Fruit fly (Drosophila melanogaster) whole organism, embryonic: ENCODE results near the gene CG4497.

Experiments used
- ATbp ChIP-seq: fragments of 200-800 bp; sonication (Bioruptor generic); optimal IDR thresholded peaks from 2 replicates; lab custom pipeline; 2017; ENCODE audit warnings: missing biosample characterization, mild to moderate bottlenecking, missing genetic modification characterization, missing genetic modification reagents
- Atf3 ChIP-seq: fragments of 200-800 bp; sonication (Bioruptor generic); optimal IDR thresholded peaks from 3 replicates; lab custom pipeline; 2016; ENCODE audit warnings: missing biosample characterization, missing genetic modification characterization
- Bdp1 ChIP-seq: fragments of 200-800 bp; sonication (Bioruptor generic); optimal IDR thresholded peaks from 3 replicates; lab custom pipeline; 2016; ENCODE audit warnings: missing biosample characterization, missing genetic modification characterization
- CG10321 ChIP-seq: fragments of 200-800 bp; sonication (Bioruptor generic); IDR thresholded peaks from 2 replicates; pipeline ENCODE4 v1.3.6; 2022; ENCODE audit warnings: missing biosample characterization, missing genetic modification characterization
- CG11723 ChIP-seq: fragments of 200-800 bp; sonication (Bioruptor generic); optimal IDR thresholded peaks from 2 replicates; lab custom pipeline; 2017; ENCODE audit warnings: missing biosample characterization, mild to moderate bottlenecking, missing genetic modification characterization
- CG14050 ChIP-seq: fragments of 200-800 bp; sonication (Bioruptor generic); IDR thresholded peaks from 3 replicates; pipeline ENCODE4 v1.3.6; 2022; ENCODE audit warnings: missing biosample characterization, missing genetic modification characterization
- CG15479 ChIP-seq: fragments of 200-800 bp; sonication (Bioruptor generic); optimal IDR thresholded peaks from 3 replicates; lab custom pipeline; 2019; ENCODE audit warnings: missing biosample characterization, mild to moderate bottlenecking, missing genetic modification characterization, moderate library complexity
- CG16813 ChIP-seq: fragments of 200-800 bp; sonication (Bioruptor generic); IDR thresholded peaks from 3 replicates; pipeline ENCODE4 v1.3.6; 2022; ENCODE audit warnings: missing biosample characterization, missing genetic modification characterization; ENCODE audit not compliant: partially characterized antibody
- CG17361 ChIP-seq: fragments of 200-800 bp; sonication (Bioruptor generic); IDR thresholded peaks from 3 replicates; pipeline ENCODE4 v1.3.6; 2022; ENCODE audit warnings: missing biosample characterization, missing genetic modification characterization
- CG2875 ChIP-seq: fragments of 200-800 bp; sonication (Bioruptor generic); optimal IDR thresholded peaks from 2 replicates; lab custom pipeline; 2017; ENCODE audit warnings: missing biosample characterization, mild to moderate bottlenecking, missing genetic modification characterization, missing genetic modification reagents
- CG3281 ChIP-seq: fragments of 200-800 bp; sonication (Bioruptor generic); optimal IDR thresholded peaks from 3 replicates; lab custom pipeline; 2017; ENCODE audit warnings: missing biosample characterization, mild to moderate bottlenecking, missing genetic modification characterization
- CG3726 ChIP-seq: fragments of 200-800 bp; sonication (Bioruptor generic); IDR thresholded peaks from 3 replicates; pipeline ENCODE4, ENCODE4 v1.3.6; 2022; ENCODE audit warnings: missing biosample characterization, missing genetic modification characterization
- CG6272 ChIP-seq: fragments of 200-800 bp; sonication (Bioruptor generic); IDR thresholded peaks from 2 replicates; pipeline ENCODE4 v1.3.6; 2022; ENCODE audit warnings: missing biosample characterization, missing genetic modification characterization
- CG7271 ChIP-seq: fragments of 200-800 bp; sonication (Bioruptor generic); optimal IDR thresholded peaks from 2 replicates; lab custom pipeline; 2018; ENCODE audit warnings: missing biosample characterization, mild to moderate bottlenecking, missing genetic modification characterization, moderate library complexity
- CG7745 ChIP-seq: fragments of 200-800 bp; sonication (Bioruptor generic); optimal IDR thresholded peaks from 2 replicates; lab custom pipeline; 2018; ENCODE audit warnings: missing biosample characterization, mild to moderate bottlenecking, missing genetic modification characterization, moderate library complexity
- CG8388 ChIP-seq: fragments of 200-800 bp; sonication (Bioruptor generic); optimal IDR thresholded peaks from 2 replicates; lab custom pipeline; 2019; ENCODE audit warnings: missing biosample characterization, mild to moderate bottlenecking, missing genetic modification characterization, moderate library complexity
- CG8944 ChIP-seq: fragments of 200-800 bp; sonication (Bioruptor generic); optimal IDR thresholded peaks from 3 replicates; lab custom pipeline; 2016; ENCODE audit warnings: missing biosample characterization, missing genetic modification characterization
- CG9609 ChIP-seq: fragments of 200-800 bp; sonication (Bioruptor generic); optimal IDR thresholded peaks from 3 replicates; lab custom pipeline; 2016; ENCODE audit warnings: missing biosample characterization, missing genetic modification characterization
- CkIIα-i1 ChIP-seq: fragments of 200-800 bp; sonication (Bioruptor generic); IDR thresholded peaks from 2 replicates; pipeline ENCODE4 v1.3.6; 2022; ENCODE audit warnings: missing biosample characterization, missing genetic modification characterization
- Dip3 ChIP-seq: fragments of 200-800 bp; sonication (Bioruptor generic); optimal IDR thresholded peaks from 3 replicates; lab custom pipeline; 2016; ENCODE audit warnings: missing biosample characterization, missing genetic modification characterization
- E2f1 ChIP-seq: fragments of 200-800 bp; sonication (Bioruptor generic); IDR thresholded peaks from 2 replicates; pipeline ENCODE4 v1.3.6; 2022; ENCODE audit warnings: missing biosample characterization, missing genetic modification characterization
- E2f2 ChIP-seq: fragments of 200-800 bp; sonication (Bioruptor generic); IDR thresholded peaks from 2 replicates; pipeline ENCODE4 v1.3.6; 2022; ENCODE audit warnings: missing biosample characterization, missing genetic modification characterization
- Ets97D ChIP-seq: fragments of 200-800 bp; sonication (Bioruptor generic); optimal IDR thresholded peaks from 3 replicates; lab custom pipeline; 2016; ENCODE audit warnings: missing biosample characterization, missing genetic modification characterization
- Fer2 ChIP-seq: fragments of 200-800 bp; sonication (Bioruptor generic); optimal IDR thresholded peaks from 2 replicates; lab custom pipeline; 2018; ENCODE audit warnings: missing biosample characterization, mild to moderate bottlenecking, missing genetic modification characterization, moderate library complexity
- Hand ChIP-seq: fragments of 200-800 bp; sonication (Bioruptor generic); optimal IDR thresholded peaks from 2 replicates; lab custom pipeline; 2017; ENCODE audit warnings: mild to moderate bottlenecking, missing biosample characterization, missing genetic modification reagents, missing genetic modification characterization
- Hsf ChIP-seq: fragments of 200-800 bp; sonication (Bioruptor generic); optimal IDR thresholded peaks from 3 replicates; lab custom pipeline; 2016; ENCODE audit warnings: missing biosample characterization, missing genetic modification characterization
- Lim3 ChIP-seq: fragments of 200-800 bp; sonication (Bioruptor generic); IDR thresholded peaks from 2 replicates; pipeline ENCODE4 v1.3.6; 2022; ENCODE audit warnings: missing biosample characterization, missing genetic modification characterization
- Lpt ChIP-seq: fragments of >200 bp; optimal IDR thresholded peaks from 2 replicates; lab custom pipeline; 2018; ENCODE audit warnings: missing biosample characterization, missing genetic modification characterization
- Mes4 ChIP-seq: fragments of 200-800 bp; sonication (Bioruptor generic); optimal IDR thresholded peaks from 2 replicates; lab custom pipeline; 2016; ENCODE audit warnings: missing biosample characterization, missing genetic modification characterization
- NC2β ChIP-seq: fragments of 200-800 bp; sonication (Bioruptor generic); optimal IDR thresholded peaks from 2 replicates; lab custom pipeline; 2016; ENCODE audit warnings: missing biosample characterization, missing genetic modification characterization
- PHDP ChIP-seq: fragments of 200-800 bp; sonication (Bioruptor generic); optimal IDR thresholded peaks from 3 replicates; lab custom pipeline; 2018; ENCODE audit warnings: missing biosample characterization, mild to moderate bottlenecking, missing genetic modification characterization, moderate library complexity
- Sox100B ChIP-seq: fragments of 200-800 bp; sonication (Bioruptor generic); optimal IDR thresholded peaks from 3 replicates; lab custom pipeline; 2018; ENCODE audit warnings: missing biosample characterization, mild to moderate bottlenecking, missing genetic modification characterization
- Trl ChIP-seq, 3 experiments: fragments of >200 bp in 2 of 3; fragments of 200-800 bp in 1 of 3; sonication (Bioruptor generic) in 1 of 3; optimal IDR thresholded peaks; 2 replicates in 1 of 3; 3 replicates in 2 of 3; lab custom pipeline; 2016 to 2017; ENCODE audit warnings: missing biosample characterization in 1 of 3, missing genetic modification characterization in 1 of 3
- bigmax ChIP-seq: fragments of 200-800 bp; sonication (Bioruptor generic); optimal IDR thresholded peaks from 2 replicates; lab custom pipeline; 2018; ENCODE audit warnings: missing biosample characterization, mild to moderate bottlenecking, missing genetic modification characterization
- cas ChIP-seq: fragments of 200-800 bp; sonication (Bioruptor generic); IDR thresholded peaks from 2 replicates; pipeline ENCODE4 v1.3.6; 2022; ENCODE audit warnings: missing biosample characterization, missing genetic modification characterization
- cato ChIP-seq: fragments of 200-800 bp; sonication (Bioruptor generic); optimal IDR thresholded peaks from 2 replicates; lab custom pipeline; 2016; ENCODE audit warnings: missing biosample characterization, missing genetic modification characterization, borderline replicate concordance
- croc ChIP-seq: fragments of 200-800 bp; sonication (Bioruptor generic); conservative IDR thresholded peaks from 3 replicates; pipeline ENCODE4 v1.3.6; 2022; ENCODE audit warnings: missing biosample characterization, missing genetic modification characterization
- dpn ChIP-seq, 2 experiments: fragments of 200-800 bp; sonication (Bioruptor generic); optimal IDR thresholded peaks; 3 replicates each; lab custom pipeline; 2016; ENCODE audit warnings: missing biosample characterization in 2 of 2, missing genetic modification characterization in 2 of 2
- gcm2 ChIP-seq: fragments of 200-800 bp; sonication (Bioruptor generic); optimal IDR thresholded peaks from 2 replicates; lab custom pipeline; 2016; ENCODE audit warnings: missing biosample characterization, missing genetic modification characterization
- hb ChIP-seq: fragments of 200-800 bp; sonication (Bioruptor generic); IDR thresholded peaks from 3 replicates; pipeline ENCODE4 v1.3.6; 2022; ENCODE audit warnings: missing biosample characterization, missing genetic modification characterization; ENCODE audit not compliant: partially characterized antibody
- insv ChIP-seq, 2 experiments: fragments of 200-800 bp; sonication (Bioruptor generic); optimal IDR thresholded peaks; 3 replicates each; lab custom pipeline; 2016 to 2018; ENCODE audit warnings: missing biosample characterization in 2 of 2, missing genetic modification characterization in 2 of 2
- maf-S ChIP-seq: fragments of 200-800 bp; sonication (Bioruptor generic); optimal IDR thresholded peaks from 2 replicates; lab custom pipeline; 2016; ENCODE audit warnings: missing biosample characterization, missing genetic modification characterization
- mam ChIP-seq: fragments of 200-800 bp; sonication (Bioruptor generic); optimal IDR thresholded peaks from 3 replicates; lab custom pipeline; 2016; ENCODE audit warnings: missing biosample characterization, missing genetic modification characterization
- peb ChIP-seq: fragments of 200-800 bp; sonication (Bioruptor generic); IDR thresholded peaks from 2 replicates; pipeline ENCODE4 v1.3.6; 2022; ENCODE audit warnings: missing biosample characterization, missing genetic modification characterization
- pnt ChIP-seq: fragments of 200-800 bp; sonication (Bioruptor generic); optimal IDR thresholded peaks from 3 replicates; lab custom pipeline; 2016; ENCODE audit warnings: missing biosample characterization, missing genetic modification characterization
- sd ChIP-seq: fragments of 200-800 bp; sonication (Bioruptor generic); optimal IDR thresholded peaks from 3 replicates; lab custom pipeline; 2018; ENCODE audit warnings: missing biosample characterization, mild to moderate bottlenecking, missing genetic modification characterization, moderate library complexity
- sisA ChIP-seq: fragments of 200-800 bp; sonication (Bioruptor generic); IDR thresholded peaks from 2 replicates; pipeline ENCODE4 v1.3.6; 2022; ENCODE audit warnings: missing biosample characterization, missing genetic modification characterization
- slbo ChIP-seq: fragments of 200-800 bp; sonication (Bioruptor generic); IDR thresholded peaks from 2 replicates; pipeline ENCODE4 v1.3.6; 2022; ENCODE audit warnings: missing biosample characterization, missing genetic modification characterization
- tin ChIP-seq: fragments of 200-800 bp; sonication (Bioruptor generic); optimal IDR thresholded peaks from 3 replicates; lab custom pipeline; 2016; ENCODE audit warnings: missing biosample characterization, missing genetic modification characterization

CG4497 gene

dm6 chr2L:7194351-7195037 lies at the start of gene CG4497 (continued):
- TF ChIP-seq Atf3 (GFP tag; lab: Kevin White, UChicago) (peak; percentile 93), maf-S (GFP tag; lab: Kevin White, UChicago) (peak; percentile 95), PHDP (tag; lab: Kevin White, UChicago) (peak; percentile 89), dpn (GFP tag; optimal IDR thresholded peaks at IDR 0.05; lab: Kevin White, UChicago) (peak; percentile 92 to 95), Ets97D (GFP tag; lab: Kevin White, UChicago) (peak; percentile 93), CG8944 (GFP tag; lab: Kevin White, UChicago) (peak; percentile 96), CG17361 (peak; percentile 92), Trl (optimal IDR thresholded peaks at IDR 0.05; lab: Kevin White, UChicago) (no peak), Trl (GFP tag; optimal IDR thresholded peaks at IDR 0.05; lab: Kevin White, UChicago) (peak; percentile 95), sisA (GFP tag; lab: Robert Waterston, UW) (peak; percentile 98), CkIIα-i1 (GFP tag; lab: Robert Waterston, UW) (peak; percentile 77), insv (GFP tag; optimal IDR thresholded peaks at IDR 0.05; lab: Kevin White, UChicago) (peak in 1 of 2 experiments; percentile 52), hb (GFP tag; lab: Robert Waterston, UW) (peak; percentile 88), Sox100B (GFP tag; lab: Kevin White, UChicago) (peak; percentile 78), E2f2 (peak; percentile 97), CG3281 (GFP tag; lab: Kevin White, UChicago) (peak; percentile 82), Dip3 (GFP tag; lab: Kevin White, UChicago) (peak; percentile 98), croc (peak; percentile 92), ATbp (peak; percentile 50), pnt (GFP tag; lab: Kevin White, UChicago) (peak; percentile 96), CG16813 (peak; percentile 74), CG14050 (peak; percentile 90), mam (peak; percentile 97), Fer2 (tag; lab: Kevin White, UChicago) (peak; percentile 81), Bdp1 (peak; percentile 91), CG7745 (tag; lab: Kevin White, UChicago) (no peak), Hand (GFP tag; lab: Kevin White, UChicago) (peak; percentile 9), sd (tag; lab: Kevin White, UChicago) (peak; percentile 76), Lpt (GFP tag; lab: Kevin White, UChicago) (no peak), Hsf (GFP tag; lab: Kevin White, UChicago) (peak; percentile 98), gcm2 (peak; percentile 82), NC2β (GFP tag; lab: Kevin White, UChicago) (peak; percentile 89), peb (GFP tag; lab: Robert Waterston, UW) (peak; percentile 89), CG2875 (GFP tag; lab: Kevin White, UChicago) (peak; percentile 39), tin (GFP tag; lab: Kevin White, UChicago) (peak; percentile 96), CG11723 (GFP tag; lab: Kevin White, UChicago) (peak; percentile 83), E2f1 (GFP tag; lab: Robert Waterston, UW) (peak; percentile 95), CG8388 (GFP tag; lab: Kevin White, UChicago) (peak; percentile 79), slbo (GFP tag; lab: Robert Waterston, UW) (peak; percentile 97), CG3726 (GFP tag; lab: Robert Waterston, UW) (peak; percentile 86; the same call in 2 of the 3 replicates), cas (GFP tag; lab: Robert Waterston, UW) (peak; percentile 62; the same call in 1 of the 2 replicates), CG10321 (peak; percentile 57; the same call in 1 of the 2 replicates), CG7271 (tag; lab: Kevin White, UChicago) (no peak), CG6272 (GFP tag; lab: Robert Waterston, UW) (peak; percentile 97), Mes4 (GFP tag; lab: Kevin White, UChicago) (peak; percentile 86), Lim3 (GFP tag; lab: Robert Waterston, UW) (peak; percentile 78), bigmax (GFP tag; lab: Kevin White, UChicago) (no peak), CG15479 (GFP tag; lab: Kevin White, UChicago) (peak; percentile 33), cato (GFP tag; lab: Kevin White, UChicago) (peak; percentile 71), CG9609 (peak; percentile 97)
